Fruit fly (Drosophila melanogaster) whole organism, embryonic: ENCODE data around the gene CG7497.

Source experiments
- Ada2b ChIP-seq: fragments of 200-800 bp; sonication (Bioruptor generic); IDR thresholded peaks from 2 replicates; pipeline ENCODE4 v1.3.6; 2022; ENCODE audit warnings: missing biosample characterization, missing genetic modification characterization
- CG10543 ChIP-seq: fragments of 200-800 bp; sonication (Bioruptor generic); optimal IDR thresholded peaks from 3 replicates; lab custom pipeline; 2017; ENCODE audit warnings: missing biosample characterization, mild to moderate bottlenecking, missing genetic modification characterization, moderate library complexity
- CG11695 ChIP-seq: fragments of 200-800 bp; sonication (Bioruptor generic); IDR thresholded peaks from 3 replicates; pipeline ENCODE4 v1.3.6; 2022; ENCODE audit warnings: missing biosample characterization, missing genetic modification characterization
- CG11696 ChIP-seq: fragments of 200-800 bp; sonication (Bioruptor generic); IDR thresholded peaks from 2 replicates; pipeline ENCODE4 v1.3.6; 2022; ENCODE audit warnings: missing biosample characterization, missing genetic modification characterization
- CG1233 ChIP-seq: fragments of 200-800 bp; sonication (Bioruptor generic); optimal IDR thresholded peaks from 4 replicates; lab custom pipeline; 2018; ENCODE audit warnings: missing biosample characterization, mild to moderate bottlenecking, missing genetic modification characterization
- CG13123 ChIP-seq: fragments of 200-800 bp; sonication (Bioruptor generic); optimal IDR thresholded peaks from 2 replicates; lab custom pipeline; 2016; ENCODE audit warnings: missing biosample characterization, missing genetic modification characterization
- CG17385 ChIP-seq: fragments of 200-800 bp; sonication (Bioruptor generic); optimal IDR thresholded peaks from 3 replicates; lab custom pipeline; 2018; ENCODE audit warnings: missing biosample characterization, mild to moderate bottlenecking, missing genetic modification characterization
- CG2875 ChIP-seq: fragments of 200-800 bp; sonication (Bioruptor generic); optimal IDR thresholded peaks from 2 replicates; lab custom pipeline; 2017; ENCODE audit warnings: missing biosample characterization, mild to moderate bottlenecking, missing genetic modification characterization, missing genetic modification reagents
- CG30403 ChIP-seq: fragments of 200-800 bp; sonication (Bioruptor generic); optimal IDR thresholded peaks from 3 replicates; lab custom pipeline; 2016; ENCODE audit warnings: missing biosample characterization, missing genetic modification characterization
- CG31441 ChIP-seq: fragments of 200-800 bp; sonication (Bioruptor generic); IDR thresholded peaks from 2 replicates; pipeline ENCODE4 v1.3.6; 2022; ENCODE audit warnings: missing biosample characterization, missing genetic modification characterization
- CG32532 ChIP-seq: fragments of 200-800 bp; sonication (Bioruptor generic); IDR thresholded peaks from 2 replicates; pipeline ENCODE4 v1.3.6; 2022; ENCODE audit warnings: missing biosample characterization, missing genetic modification characterization
- CG33557 ChIP-seq: fragments of 200-800 bp; sonication (Bioruptor generic); optimal IDR thresholded peaks from 2 replicates; lab custom pipeline; 2019; ENCODE audit warnings: missing biosample characterization, mild to moderate bottlenecking, missing genetic modification characterization, moderate library complexity
- CG6765 ChIP-seq: fragments of 200-800 bp; sonication (Bioruptor generic); optimal IDR thresholded peaks from 3 replicates; lab custom pipeline; 2017; ENCODE audit warnings: missing biosample characterization, mild to moderate bottlenecking, missing genetic modification characterization
- CG7987 ChIP-seq: fragments of 200-800 bp; sonication (Bioruptor generic); optimal IDR thresholded peaks from 2 replicates; lab custom pipeline; 2018; ENCODE audit warnings: missing biosample characterization, mild to moderate bottlenecking, missing genetic modification characterization, moderate library complexity
- CG8388 ChIP-seq: fragments of 200-800 bp; sonication (Bioruptor generic); optimal IDR thresholded peaks from 2 replicates; lab custom pipeline; 2019; ENCODE audit warnings: missing biosample characterization, mild to moderate bottlenecking, missing genetic modification characterization, moderate library complexity
- CG9727 ChIP-seq: fragments of 200-800 bp; sonication (Bioruptor generic); optimal IDR thresholded peaks from 3 replicates; lab custom pipeline; 2017; ENCODE audit warnings: missing biosample characterization, mild to moderate bottlenecking, missing genetic modification characterization
- CG9817 ChIP-seq: fragments of 200-800 bp; sonication (Bioruptor generic); optimal IDR thresholded peaks from 2 replicates; lab custom pipeline; 2018; ENCODE audit warnings: missing biosample characterization, mild to moderate bottlenecking, missing genetic modification characterization, moderate library complexity
- CTCF ChIP-seq: fragments of 200-800 bp; sonication (Bioruptor generic); optimal IDR thresholded peaks from 2 replicates; lab custom pipeline; 2017; ENCODE audit warnings: missing biosample characterization, mild to moderate bottlenecking, missing genetic modification characterization, moderate library complexity
- Dek ChIP-seq: fragments of 200-800 bp; sonication (Bioruptor generic); optimal IDR thresholded peaks from 3 replicates; lab custom pipeline; 2019; ENCODE audit warnings: missing biosample characterization, mild to moderate bottlenecking, missing genetic modification characterization, moderate library complexity
- Dip3 ChIP-seq: fragments of 200-800 bp; sonication (Bioruptor generic); optimal IDR thresholded peaks from 3 replicates; lab custom pipeline; 2016; ENCODE audit warnings: missing biosample characterization, missing genetic modification characterization
- Dref ChIP-seq: fragments of 200-800 bp; sonication (Bioruptor generic); IDR thresholded peaks from 2 replicates; pipeline ENCODE4 v1.3.6; 2022; ENCODE audit warnings: missing biosample characterization, missing genetic modification characterization
- H15 ChIP-seq: fragments of 200-800 bp; sonication (Bioruptor generic); IDR thresholded peaks from 3 replicates; pipeline ENCODE4 v1.3.6; 2022; ENCODE audit warnings: missing biosample characterization, missing genetic modification characterization
- HHEX ChIP-seq: fragments of 200-800 bp; sonication (Bioruptor generic); optimal IDR thresholded peaks from 3 replicates; lab custom pipeline; 2017; ENCODE audit warnings: missing biosample characterization, mild to moderate bottlenecking, missing genetic modification characterization, missing genetic modification reagents
- Hmr ChIP-seq: fragments of 200-800 bp; sonication (Bioruptor generic); optimal IDR thresholded peaks from 3 replicates; lab custom pipeline; 2017; ENCODE audit warnings: mild to moderate bottlenecking, missing biosample characterization, missing genetic modification reagents, missing genetic modification characterization
- Hmx ChIP-seq: fragments of 200-800 bp; sonication (Bioruptor generic); optimal IDR thresholded peaks from 2 replicates; lab custom pipeline; 2016; ENCODE audit warnings: missing biosample characterization, missing genetic modification characterization
- Mes4 ChIP-seq: fragments of 200-800 bp; sonication (Bioruptor generic); optimal IDR thresholded peaks from 2 replicates; lab custom pipeline; 2016; ENCODE audit warnings: missing biosample characterization, missing genetic modification characterization
- Myb ChIP-seq: fragments of 200-800 bp; sonication (Bioruptor generic); optimal IDR thresholded peaks from 2 replicates; lab custom pipeline; 2016; ENCODE audit warnings: missing biosample characterization, missing genetic modification characterization
- NFAT ChIP-seq: fragments of 200-800 bp; sonication (Bioruptor generic); IDR thresholded peaks from 2 replicates; pipeline ENCODE4 v1.3.6; 2022; ENCODE audit warnings: missing biosample characterization, missing genetic modification characterization
- Neu2 ChIP-seq: fragments of 200-800 bp; sonication (Bioruptor generic); optimal IDR thresholded peaks from 3 replicates; lab custom pipeline; 2016; ENCODE audit warnings: missing biosample characterization, missing genetic modification characterization, borderline replicate concordance
- Nf-YC ChIP-seq: fragments of 200-800 bp; optimal IDR thresholded peaks from 3 replicates; lab custom pipeline; 2019; ENCODE audit warnings: missing biosample characterization, mild to moderate bottlenecking, missing genetic modification characterization, moderate library complexity
- Sry-β ChIP-seq: fragments of 200-800 bp; sonication (Bioruptor generic); optimal IDR thresholded peaks from 2 replicates; lab custom pipeline; 2018; ENCODE audit warnings: missing biosample characterization, mild to moderate bottlenecking, missing genetic modification characterization, moderate library complexity
- Trl ChIP-seq, 3 experiments: fragments of >200 bp in 2 of 3; fragments of 200-800 bp in 1 of 3; sonication (Bioruptor generic) in 1 of 3; optimal IDR thresholded peaks; 2 replicates in 1 of 3; 3 replicates in 2 of 3; lab custom pipeline; 2016 to 2017; ENCODE audit warnings: missing biosample characterization in 1 of 3, missing genetic modification characterization in 1 of 3
- ap ChIP-seq: fragments of 200-800 bp; sonication (Bioruptor generic); IDR thresholded peaks from 2 replicates; pipeline ENCODE4 v1.3.6; 2022; ENCODE audit warnings: missing biosample characterization, missing genetic modification characterization
- bbx ChIP-seq: fragments of 200-800 bp; sonication (Bioruptor generic); IDR thresholded peaks from 2 replicates; pipeline ENCODE4 v1.3.6; 2022; ENCODE audit warnings: missing biosample characterization, missing genetic modification characterization; ENCODE audit not compliant: partially characterized antibody
- emc ChIP-seq: fragments of 200-800 bp; sonication (Bioruptor generic); optimal IDR thresholded peaks from 2 replicates; lab custom pipeline; 2016; ENCODE audit warnings: missing biosample characterization, missing genetic modification characterization
- fru ChIP-seq: fragments of >200 bp; optimal IDR thresholded peaks from 2 replicates; lab custom pipeline; 2017
- gro ChIP-seq: fragments of 200-800 bp; sonication (Bioruptor generic); optimal IDR thresholded peaks from 2 replicates; lab custom pipeline; 2016; ENCODE audit warnings: missing biosample characterization, missing genetic modification characterization
- gt ChIP-seq: fragments of 200-800 bp; sonication (Bioruptor generic); IDR thresholded peaks from 2 replicates; pipeline ENCODE4 v1.3.6; 2022; ENCODE audit warnings: missing biosample characterization, missing genetic modification characterization
- hth ChIP-seq: fragments of >200 bp; optimal IDR thresholded peaks from 2 replicates; lab custom pipeline; 2017; ENCODE audit warnings: inconsistent platforms
- klu ChIP-seq: fragments of 200-800 bp; sonication (Bioruptor generic); IDR thresholded peaks from 2 replicates; pipeline ENCODE4 v1.3.6; 2022; ENCODE audit warnings: missing biosample characterization, missing genetic modification characterization
- lilli ChIP-seq: fragments of 200-800 bp; sonication (Bioruptor generic); optimal IDR thresholded peaks from 3 replicates; lab custom pipeline; 2016; ENCODE audit warnings: missing biosample characterization, missing genetic modification characterization
- lov ChIP-seq, 2 experiments: fragments of 200-800 bp in 1 of 2; fragments of >200 bp in 1 of 2; sonication (Bioruptor generic) in 1 of 2; IDR thresholded peaks in 1 of 2; optimal IDR thresholded peaks in 1 of 2; 2 replicates in 1 of 2; 3 replicates in 1 of 2; pipeline versions ENCODE4 v1.3.6 to Lab custom; 2017 to 2022; ENCODE audit warnings: missing biosample characterization in 1 of 2, missing genetic modification characterization in 1 of 2
- odd ChIP-seq: fragments of 200-800 bp; sonication (Bioruptor generic); optimal IDR thresholded peaks from 2 replicates; lab custom pipeline; 2017; ENCODE audit warnings: missing biosample characterization, mild to moderate bottlenecking, missing genetic modification characterization
- p53 ChIP-seq: fragments of 200-800 bp; sonication (Bioruptor generic); optimal IDR thresholded peaks from 2 replicates; lab custom pipeline; 2016; ENCODE audit warnings: missing biosample characterization, missing genetic modification characterization
- pho ChIP-seq: fragments of 200-800 bp; sonication (Bioruptor generic); optimal IDR thresholded peaks from 2 replicates; lab custom pipeline; 2016; ENCODE audit warnings: missing biosample characterization, missing genetic modification characterization
- sqz ChIP-seq: fragments of 200-800 bp; sonication (Bioruptor generic); optimal IDR thresholded peaks from 3 replicates; lab custom pipeline; 2018; ENCODE audit warnings: missing biosample characterization, mild to moderate bottlenecking, missing genetic modification characterization
- stwl ChIP-seq: fragments of 200-800 bp; sonication (Bioruptor generic); optimal IDR thresholded peaks from 3 replicates; lab custom pipeline; 2018; ENCODE audit warnings: missing biosample characterization, mild to moderate bottlenecking, missing genetic modification characterization, moderate library complexity
- twi ChIP-seq: fragments of 200-800 bp; optimal IDR thresholded peaks from 2 replicates; lab custom pipeline; 2019; ENCODE audit warnings: missing biosample characterization, mild to moderate bottlenecking, missing genetic modification characterization, moderate library complexity
- wek ChIP-seq: fragments of 200-800 bp; sonication (Bioruptor generic); optimal IDR thresholded peaks from 3 replicates; lab custom pipeline; 2018; ENCODE audit warnings: missing biosample characterization, mild to moderate bottlenecking, missing genetic modification characterization, moderate library complexity

CG7497 gene

DNA sequence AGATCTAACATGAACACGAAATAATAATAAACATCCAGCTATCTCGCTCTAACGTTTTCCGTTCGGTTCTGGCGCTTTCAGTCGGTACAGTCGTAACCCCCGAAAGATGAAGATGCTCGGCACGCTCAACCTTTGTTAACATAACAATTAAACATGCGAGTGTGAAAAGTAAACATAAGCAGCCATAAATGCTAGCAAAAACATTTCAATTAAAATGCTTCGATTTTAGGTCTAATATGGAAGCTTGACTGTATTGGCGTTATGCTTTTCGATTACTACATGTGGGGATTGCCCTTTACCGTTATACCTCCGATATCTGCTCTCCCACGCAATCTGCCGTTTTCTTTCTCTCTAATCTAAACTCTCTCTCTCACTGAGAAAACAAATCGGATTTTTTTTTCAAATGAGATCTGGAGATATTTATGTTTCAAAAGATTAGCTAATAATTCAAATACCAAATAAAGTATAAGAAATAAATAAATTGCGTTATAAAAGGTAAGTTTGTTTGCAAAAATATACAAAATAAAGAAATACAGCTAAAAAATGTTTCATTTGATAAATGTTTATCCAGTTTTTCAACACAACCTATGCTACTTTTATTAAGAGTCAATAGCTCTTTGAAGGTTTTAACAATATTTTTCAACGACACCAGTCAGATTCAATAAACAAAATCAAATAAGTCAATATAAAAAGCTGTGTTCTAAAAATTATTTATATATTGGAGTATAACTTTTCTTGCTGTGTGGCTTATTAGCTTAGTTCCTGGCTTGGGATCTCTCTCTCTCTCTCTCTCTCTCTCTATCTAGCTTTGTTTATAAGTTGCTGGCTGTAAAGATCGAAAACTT is 25.4 kb downstream of the CG7497 start (continued):
- peak; percentile 50 to 72 for TF ChIP-seq Trl (optimal IDR thresholded peaks at IDR 0.05; lab: Kevin White, UChicago)
- TF ChIP-seq Trl (GFP tag; optimal IDR thresholded peaks at IDR 0.05; lab: Kevin White, UChicago): peak; percentile 91
- TF ChIP-seq Hmx (GFP tag; lab: Kevin White, UChicago): peak; percentile 64
- TF ChIP-seq HHEX: peak; percentile 88
- TF ChIP-seq CG7987: peak; percentile 85
- peak; percentile 96 for TF ChIP-seq gro
- TF ChIP-seq CG11695: peak; percentile 90
- TF ChIP-seq hth (lab: Kevin White, UChicago): no peak
- peak; percentile 49 for TF ChIP-seq Dref (GFP tag; lab: Robert Waterston, UW)
- TF ChIP-seq Hmr (GFP tag; lab: Kevin White, UChicago): peak; percentile 92
- TF ChIP-seq gt: peak; percentile 69; the same call in 1 of the 2 replicates
- TF ChIP-seq wek (GFP tag; lab: Kevin White, UChicago): peak; percentile 82
- peak; percentile 80 for TF ChIP-seq CG30403 (GFP tag; lab: Kevin White, UChicago)
- peak; percentile 97 for TF ChIP-seq CG32532 (GFP tag; lab: Robert Waterston, UW)
- TF ChIP-seq CG2875: peak; percentile 83
- peak; percentile 80 for TF ChIP-seq CG11696
- peak; percentile 78 for TF ChIP-seq ap (GFP tag; lab: Robert Waterston, UW)
- TF ChIP-seq CG33557 (GFP tag; lab: Kevin White, UChicago): peak; percentile 19
- TF ChIP-seq CG10543: peak; percentile 80
- TF ChIP-seq pho (GFP tag; lab: Kevin White, UChicago): peak; percentile 92
- peak; percentile 75 for TF ChIP-seq CG8388 (GFP tag; lab: Kevin White, UChicago)
- TF ChIP-seq CG9817: peak; percentile 88
- TF ChIP-seq CTCF: peak; percentile 41
- TF ChIP-seq Mes4 (GFP tag; lab: Kevin White, UChicago): peak; percentile 69
- TF ChIP-seq fru (lab: Kevin White, UChicago): no peak
- no peak for TF ChIP-seq Sry-β (GFP tag; lab: Kevin White, UChicago)
- TF ChIP-seq NFAT (GFP tag; lab: Robert Waterston, UW): peak; percentile 97
- TF ChIP-seq CG9727 (GFP tag; lab: Kevin White, UChicago): peak; percentile 65
- peak; percentile 95 for TF ChIP-seq Dip3 (GFP tag; lab: Kevin White, UChicago)
- TF ChIP-seq Ada2b (GFP tag; lab: Robert Waterston, UW): peak; percentile 91
- TF ChIP-seq klu (GFP tag; lab: Robert Waterston, UW): peak; percentile 85
- TF ChIP-seq CG1233 (GFP tag; lab: Kevin White, UChicago): peak; percentile 83
- peak; percentile 70 for TF ChIP-seq p53 (GFP tag; lab: Kevin White, UChicago)
- TF ChIP-seq Nf-YC: peak; percentile 45
- TF ChIP-seq sqz: peak; percentile 30
- peak; percentile 73 for TF ChIP-seq CG6765 (GFP tag; lab: Kevin White, UChicago)
- TF ChIP-seq H15 (GFP tag; lab: Robert Waterston, UW): peak; percentile 91
- peak; percentile 56 for TF ChIP-seq twi
- peak; percentile 41; the same call in 1 of the 2 replicates for TF ChIP-seq bbx (GFP tag; lab: Robert Waterston, UW)
- TF ChIP-seq Neu2: peak; percentile 39
- TF ChIP-seq odd (GFP tag; lab: Kevin White, UChicago): peak; percentile 78
- peak; percentile 61 for TF ChIP-seq CG13123 (GFP tag; lab: Kevin White, UChicago)
- peak; percentile 87 for TF ChIP-seq Dek (tag; lab: Kevin White, UChicago)
- peak; percentile 71 for TF ChIP-seq CG31441 (GFP tag; lab: Robert Waterston, UW)
- TF ChIP-seq CG17385 (GFP tag; lab: Kevin White, UChicago): peak; percentile 77
- TF ChIP-seq lilli (GFP tag; lab: Kevin White, UChicago): peak; percentile 97
- TF ChIP-seq Myb (GFP tag; lab: Kevin White, UChicago): peak; percentile 83
- TF ChIP-seq stwl: no peak
- no peak for TF ChIP-seq lov (optimal IDR thresholded peaks at IDR 0.05; lab: Kevin White, UChicago)
- TF ChIP-seq lov (GFP tag; IDR thresholded peaks at IDR 0.05; lab: Robert Waterston, UW): peak; percentile 87
- TF ChIP-seq emc: peak; percentile 89
